Fruit fly (Drosophila melanogaster): Measurements from ENCODE around the gene CG3635.

The CG3635 gene

dm6 chr2L:22159800-22160199, 15.4 kb upstream of the CG3635 start:
- TF ChIP-seq CG17806 (tag; optimal IDR thresholded peaks at IDR 0.05), result no peak
- no peak for TF ChIP-seq CG14655 (GFP tag; optimal IDR thresholded peaks at IDR 0.05)
- TF ChIP-seq CG9948 (tag; optimal IDR thresholded peaks at IDR 0.05), result no peak
- no peak for TF ChIP-seq CG10348 (GFP tag; IDR thresholded peaks at IDR 0.05)
- no peak for TF ChIP-seq CG8301 (tag; optimal IDR thresholded peaks at IDR 0.05)
- no peak for TF ChIP-seq D1 (tag; optimal IDR thresholded peaks at IDR 0.05)
- no peak for TF ChIP-seq CG8159 (tag; optimal IDR thresholded peaks at IDR 0.05)
- no peak for TF ChIP-seq fd96Ca (GFP tag; IDR thresholded peaks at IDR 0.05)
- no peak for TF ChIP-seq Pif1B (GFP tag; optimal IDR thresholded peaks at IDR 0.05)
- no peak for TF ChIP-seq CG12605 (GFP tag; IDR thresholded peaks at IDR 0.05)
- TF ChIP-seq Pif1A (GFP tag; optimal IDR thresholded peaks at IDR 0.05), result no peak
- no peak for TF ChIP-seq Snoo (tag; optimal IDR thresholded peaks at IDR 0.05)
- TF ChIP-seq gl (tag; optimal IDR thresholded peaks at IDR 0.05), result no peak
- TF ChIP-seq rn (GFP tag; IDR thresholded peaks at IDR 0.05), result no peak
- TF ChIP-seq EcR (GFP tag; optimal IDR thresholded peaks at IDR 0.05), result no peak
- TF ChIP-seq CG13204 (GFP tag; optimal IDR thresholded peaks at IDR 0.05), result no peak

dm6 chr2L:22163302-22163701, 11.9 kb upstream of the CG3635 start:
- TF ChIP-seq Pif1B (GFP tag; optimal IDR thresholded peaks at IDR 0.05) (no peak), CG10348 (GFP tag; IDR thresholded peaks at IDR 0.05) (no peak), CG14655 (GFP tag; optimal IDR thresholded peaks at IDR 0.05) (no peak), rn (GFP tag; IDR thresholded peaks at IDR 0.05) (no peak), CG12605 (GFP tag; IDR thresholded peaks at IDR 0.05) (no peak), CG13204 (GFP tag; optimal IDR thresholded peaks at IDR 0.05) (no peak), CG32121 (GFP tag; IDR thresholded peaks at IDR 0.05) (no peak), CG17806 (tag; optimal IDR thresholded peaks at IDR 0.05) (no peak), CG15710 (tag; optimal IDR thresholded peaks at IDR 0.05) (no peak), Ets98B (GFP tag; IDR thresholded peaks at IDR 0.05) (no peak), CG8159 (tag; optimal IDR thresholded peaks at IDR 0.05) (no peak), fd96Ca (GFP tag; IDR thresholded peaks at IDR 0.05) (no peak), gl (tag; optimal IDR thresholded peaks at IDR 0.05) (no peak), CG9948 (tag; optimal IDR thresholded peaks at IDR 0.05) (no peak), D1 (tag; optimal IDR thresholded peaks at IDR 0.05) (no peak)

- TF ChIP-seq D1 (tag; optimal IDR thresholded peaks at IDR 0.05) (no peak), CG10348 (GFP tag; IDR thresholded peaks at IDR 0.05) (no peak), Snoo (tag; optimal IDR thresholded peaks at IDR 0.05) (peak; percentile 4), Ets98B (GFP tag; IDR thresholded peaks at IDR 0.05) (peak; percentile 29), Pif1B (GFP tag; optimal IDR thresholded peaks at IDR 0.05) (peak; percentile 28), CG14655 (GFP tag; optimal IDR thresholded peaks at IDR 0.05) (no peak), CG4496 (GFP tag; IDR thresholded peaks at IDR 0.05) (no peak; the same call in 2 of the 3 replicates), CG34367 (tag; optimal IDR thresholded peaks at IDR 0.05) (no peak), rn (GFP tag; IDR thresholded peaks at IDR 0.05) (no peak)
These were observed 6.6 kb upstream of the CG3635 start for dm6 chr2L:22168559-22169027.

dm6 chr2L:22169044-22169515, 6.1 kb upstream of the CG3635 start, which contains the start of gene Clamp:
Clamp (minus strand) TSS chr2L:22169143.
- TF ChIP-seq D1 (tag; optimal IDR thresholded peaks at IDR 0.05), result no peak

- TF ChIP-seq CG34367 (tag; optimal IDR thresholded peaks at IDR 0.05) (no peak), Pif1A (GFP tag; optimal IDR thresholded peaks at IDR 0.05) (no peak), fd96Ca (GFP tag; IDR thresholded peaks at IDR 0.05) (no peak), D1 (tag; optimal IDR thresholded peaks at IDR 0.05) (no peak), CG15710 (tag; optimal IDR thresholded peaks at IDR 0.05) (no peak), Ets98B (GFP tag; IDR thresholded peaks at IDR 0.05) (no peak), EcR (GFP tag; optimal IDR thresholded peaks at IDR 0.05) (no peak), CG13204 (GFP tag; optimal IDR thresholded peaks at IDR 0.05) (no peak), CG4496 (GFP tag; IDR thresholded peaks at IDR 0.05) (no peak), rn (GFP tag; IDR thresholded peaks at IDR 0.05) (no peak), CG32121 (GFP tag; IDR thresholded peaks at IDR 0.05) (no peak), CG8159 (tag; optimal IDR thresholded peaks at IDR 0.05) (no peak), gl (tag; optimal IDR thresholded peaks at IDR 0.05) (no peak), CG14655 (GFP tag; optimal IDR thresholded peaks at IDR 0.05) (no peak), CG12605 (GFP tag; IDR thresholded peaks at IDR 0.05) (no peak), CG9948 (tag; optimal IDR thresholded peaks at IDR 0.05) (no peak)
These were observed 1.2 kb downstream of the CG3635 start for dm6 chr2L:22176398-22176797.

- TF ChIP-seq CG17806 (tag; optimal IDR thresholded peaks at IDR 0.05), result no peak
- TF ChIP-seq CG13204 (GFP tag; optimal IDR thresholded peaks at IDR 0.05), result no peak
- no peak for TF ChIP-seq CG14655 (GFP tag; optimal IDR thresholded peaks at IDR 0.05)
- TF ChIP-seq rn (GFP tag; IDR thresholded peaks at IDR 0.05), result no peak
- no peak for TF ChIP-seq CG8159 (tag; optimal IDR thresholded peaks at IDR 0.05)
- no peak for TF ChIP-seq fd96Ca (GFP tag; IDR thresholded peaks at IDR 0.05)
- no peak for TF ChIP-seq CG12605 (GFP tag; IDR thresholded peaks at IDR 0.05)
- TF ChIP-seq CG8301 (tag; optimal IDR thresholded peaks at IDR 0.05), result no peak
- no peak for TF ChIP-seq Pif1A (GFP tag; optimal IDR thresholded peaks at IDR 0.05)
- no peak for TF ChIP-seq Pif1B (GFP tag; optimal IDR thresholded peaks at IDR 0.05)
- TF ChIP-seq Snoo (tag; optimal IDR thresholded peaks at IDR 0.05), result no peak
These were observed 39.1 kb downstream of the CG3635 start, which contains the start of gene Ir40a for dm6 chr2L:22214276-22214675. Ir40a (minus strand) TSS chr2L:22214376.
